Worm (Caenorhabditis elegans) whole organism, L3 larva: ENCODE measurements around the gene cct-1.

Source experiments
- ZK546.5 ChIP-seq: sonication (generic microtip); optimal IDR thresholded peaks from 2 replicates; lab custom pipeline; 2017; ENCODE audit warnings: missing biosample characterization, missing genetic modification characterization
- aly-2 ChIP-seq: fragments of 150-350 bp; optimal IDR thresholded peaks from 2 replicates; lab custom pipeline; 2014; ENCODE audit warnings: missing biosample characterization, missing genetic modification characterization
- ceh-16 ChIP-seq: sonication (generic microtip); optimal IDR thresholded peaks from 2 replicates; lab custom pipeline; 2017; ENCODE audit warnings: missing biosample characterization, missing genetic modification characterization
- ceh-28 ChIP-seq: fragments of 150-350 bp; optimal IDR thresholded peaks from 2 replicates; lab custom pipeline; 2014; ENCODE audit warnings: missing biosample characterization, missing genetic modification reagents, missing genetic modification characterization
- egl-5 ChIP-seq: fragments of 150-350 bp; optimal IDR thresholded peaks from 2 replicates; lab custom pipeline; 2017; ENCODE audit warnings: missing biosample characterization, missing genetic modification reagents, missing genetic modification characterization, inconsistent platforms
- elt-1 ChIP-seq: fragments of 150-350 bp; optimal IDR thresholded peaks from 2 replicates; lab custom pipeline; 2014; ENCODE audit warnings: missing biosample characterization, missing genetic modification characterization
- elt-2 ChIP-seq: sonication (generic microtip); optimal IDR thresholded peaks from 2 replicates; lab custom pipeline; 2016; ENCODE audit warnings: missing genetic modification reagents, mild to moderate bottlenecking, missing genetic modification characterization, missing compliant biosample characterization
- elt-3 ChIP-seq, 3 experiments: fragments of 150-350 bp in 1 of 3; sonication (generic microtip) in 2 of 3; optimal IDR thresholded peaks; 2 replicates in 2 of 3; 4 replicates in 1 of 3; lab custom pipeline; 2014 to 2017; ENCODE audit warnings: missing biosample characterization in 3 of 3, missing genetic modification characterization in 3 of 3
- eor-1 ChIP-seq, 2 experiments: fragments of 150-350 bp; optimal IDR thresholded peaks; 2 replicates each; lab custom pipeline; 2014 to 2018; ENCODE audit warnings: missing biosample characterization in 2 of 2, missing genetic modification characterization in 2 of 2
- fkh-10 ChIP-seq: sonication (generic microtip); optimal IDR thresholded peaks from 2 replicates; lab custom pipeline; 2017; ENCODE audit warnings: missing biosample characterization, missing genetic modification reagents, missing genetic modification characterization
- fos-1 ChIP-seq: fragments of 150-350 bp; optimal IDR thresholded peaks from 2 replicates; lab custom pipeline; 2014; ENCODE audit warnings: missing biosample characterization, missing genetic modification characterization
- jun-1 ChIP-seq: fragments of 150-350 bp; optimal IDR thresholded peaks from 2 replicates; lab custom pipeline; 2014; ENCODE audit warnings: missing biosample characterization, missing genetic modification reagents, missing genetic modification characterization
- lin-15B ChIP-seq: fragments of 150-350 bp; optimal IDR thresholded peaks from 2 replicates; lab custom pipeline; 2014; ENCODE audit warnings: missing biosample characterization, missing genetic modification characterization
- lsy-12 ChIP-seq: sonication (generic microtip); optimal IDR thresholded peaks from 2 replicates; lab custom pipeline; 2016; ENCODE audit warnings: mild to moderate bottlenecking, missing genetic modification characterization, missing compliant biosample characterization
- mdl-1 ChIP-seq: fragments of 150-350 bp; optimal IDR thresholded peaks from 2 replicates; lab custom pipeline; 2014; ENCODE audit warnings: missing biosample characterization, missing genetic modification characterization
- nhr-11 ChIP-seq: fragments of 150-350 bp; optimal IDR thresholded peaks from 2 replicates; lab custom pipeline; 2014; ENCODE audit warnings: missing biosample characterization, missing genetic modification characterization
- nhr-23 ChIP-seq: fragments of 150-350 bp; optimal IDR thresholded peaks from 2 replicates; lab custom pipeline; 2014; ENCODE audit warnings: missing biosample characterization, missing genetic modification reagents, missing genetic modification characterization
- nhr-237 ChIP-seq: fragments of 150-350 bp; optimal IDR thresholded peaks from 2 replicates; lab custom pipeline; 2014; ENCODE audit warnings: missing biosample characterization, missing genetic modification characterization
- nhr-25 ChIP-seq: sonication (generic microtip); optimal IDR thresholded peaks from 2 replicates; lab custom pipeline; 2017; ENCODE audit warnings: missing biosample characterization, missing genetic modification characterization
- nhr-28 ChIP-seq: fragments of 150-350 bp; optimal IDR thresholded peaks from 2 replicates; lab custom pipeline; 2014; ENCODE audit warnings: missing biosample characterization, missing genetic modification characterization
- nhr-76 ChIP-seq: fragments of 150-350 bp; sonication (generic microtip); optimal IDR thresholded peaks from 5 replicates; lab custom pipeline; 2014; ENCODE audit warnings: missing biosample characterization, missing genetic modification characterization
- nhr-77 ChIP-seq: fragments of 150-350 bp; optimal IDR thresholded peaks from 2 replicates; lab custom pipeline; 2014; ENCODE audit warnings: missing biosample characterization, missing genetic modification characterization
- pqm-1 ChIP-seq: fragments of 150-350 bp; optimal IDR thresholded peaks from 2 replicates; lab custom pipeline; 2017; ENCODE audit warnings: missing biosample characterization, missing genetic modification characterization, inconsistent platforms
- sea-2 ChIP-seq: fragments of 150-350 bp; sonication (generic microtip); optimal IDR thresholded peaks from 4 replicates; lab custom pipeline; 2014; ENCODE audit warnings: missing biosample characterization, missing genetic modification reagents, missing genetic modification characterization
- skn-1 ChIP-seq: fragments of 150-350 bp; optimal IDR thresholded peaks from 2 replicates; lab custom pipeline; 2014; ENCODE audit warnings: missing biosample characterization, missing genetic modification characterization
- snpc-4 ChIP-seq: fragments of 150-350 bp; optimal IDR thresholded peaks from 2 replicates; lab custom pipeline; 2014; ENCODE audit warnings: missing biosample characterization, missing genetic modification characterization
- tbx-2 ChIP-seq: sonication (generic microtip); optimal IDR thresholded peaks from 2 replicates; lab custom pipeline; 2016; ENCODE audit warnings: mild to moderate bottlenecking, missing genetic modification characterization, missing compliant biosample characterization
- unc-39 ChIP-seq: sonication (generic microtip); optimal IDR thresholded peaks from 4 replicates; lab custom pipeline; 2017; ENCODE audit warnings: missing biosample characterization, missing genetic modification characterization
- unc-62 ChIP-seq: fragments of 150-350 bp; sonication (generic microtip); optimal IDR thresholded peaks from 4 replicates; lab custom pipeline; 2014; ENCODE audit warnings: missing biosample characterization, missing genetic modification reagents, missing genetic modification characterization
- zag-1 ChIP-seq: fragments of 150-350 bp; optimal IDR thresholded peaks from 2 replicates; lab custom pipeline; 2014; ENCODE audit warnings: missing biosample characterization, missing genetic modification characterization
- ztf-11 ChIP-seq: fragments of 150-350 bp; optimal IDR thresholded peaks from 2 replicates; lab custom pipeline; 2014; ENCODE audit warnings: missing biosample characterization, missing genetic modification characterization

cct-1 gene

DNA sequence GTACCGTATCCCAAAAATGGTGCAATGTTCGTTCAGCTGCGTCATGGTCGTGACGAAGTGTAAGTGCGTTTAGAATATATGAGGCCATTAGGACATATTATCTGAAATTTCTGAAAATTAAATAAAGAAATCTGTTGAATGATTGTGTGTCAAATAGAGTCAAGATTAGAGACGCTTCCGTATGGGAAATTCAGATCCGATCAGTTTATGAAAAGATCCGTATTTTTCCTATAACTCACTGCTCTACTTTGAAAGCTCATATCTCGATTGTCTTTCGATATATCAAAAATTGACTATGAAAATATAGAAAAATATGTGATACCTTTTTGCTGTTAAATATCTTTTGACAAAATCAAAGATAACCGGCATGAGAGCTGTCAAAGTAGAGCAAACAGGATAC lies 5.0 kb upstream of the cct-1 start, which contains the start of gene T05C12.4:
Gene T05C12.4, minus strand, starts transcription at position 101 of the 400 bp plus-strand sequence.
- TF ChIP-seq ceh-16 (no peak), ZK546.5 (no peak), fos-1 (tag; lab: Kevin White, UChicago) (no peak), nhr-237 (tag; lab: Kevin White, UChicago) (no peak), skn-1 (tag; lab: Kevin White, UChicago) (no peak), elt-1 (tag; lab: Kevin White, UChicago) (no peak), mdl-1 (tag; lab: Kevin White, UChicago) (no peak), jun-1 (no peak), zag-1 (no peak), ceh-28 (no peak), lin-15B (tag; lab: Kevin White, UChicago) (no peak), nhr-76 (tag; lab: Kevin White, UChicago) (no peak), lsy-12 (no peak), egl-5 (tag; lab: Kevin White, UChicago) (no peak), unc-62 (no peak), unc-39 (no peak), snpc-4 (tag; lab: Kevin White, UChicago) (no peak)

DNA sequence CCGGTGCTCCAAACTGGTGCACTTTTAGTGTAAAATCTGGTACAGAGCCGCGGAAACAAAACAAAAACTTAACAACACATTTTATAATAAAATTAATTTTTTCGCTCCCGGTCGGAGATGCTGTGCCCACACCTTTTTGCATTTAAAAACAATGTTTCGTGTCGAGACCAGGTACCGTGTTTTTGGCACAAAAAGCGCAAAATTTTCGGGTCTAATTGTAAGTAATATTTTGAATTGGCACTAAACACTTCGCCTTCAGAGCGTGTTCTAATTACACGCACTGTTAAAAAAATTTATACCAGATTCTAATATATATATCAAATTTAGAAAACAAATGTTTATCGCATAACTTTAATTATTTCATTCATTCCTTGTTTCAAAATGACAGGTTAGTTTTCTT lies 3.8 kb upstream of the cct-1 start, which contains the start of gene dylt-3:
Gene dylt-3, plus strand, starts transcription at position 301 of the 400 bp plus-strand sequence.
- TF ChIP-seq elt-1 (tag; lab: Kevin White, UChicago) (no peak), eor-1 (tag; optimal IDR thresholded peaks at IDR 0.05; lab: Kevin White, UChicago) (no peak), lsy-12 (no peak), mdl-1 (tag; lab: Kevin White, UChicago) (no peak), egl-5 (tag; lab: Kevin White, UChicago) (no peak), ztf-11 (no peak), snpc-4 (tag; lab: Kevin White, UChicago) (no peak), aly-2 (tag; lab: Kevin White, UChicago) (no peak), pqm-1 (no peak), sea-2 (GFP tag; lab: Kevin White, UChicago) (no peak), skn-1 (tag; lab: Kevin White, UChicago) (no peak), elt-3 (tag; optimal IDR thresholded peaks at IDR 0.05; lab: Kevin White, UChicago) (no peak), nhr-237 (tag; lab: Kevin White, UChicago) (no peak), unc-62 (no peak), ceh-28 (no peak)

DNA sequence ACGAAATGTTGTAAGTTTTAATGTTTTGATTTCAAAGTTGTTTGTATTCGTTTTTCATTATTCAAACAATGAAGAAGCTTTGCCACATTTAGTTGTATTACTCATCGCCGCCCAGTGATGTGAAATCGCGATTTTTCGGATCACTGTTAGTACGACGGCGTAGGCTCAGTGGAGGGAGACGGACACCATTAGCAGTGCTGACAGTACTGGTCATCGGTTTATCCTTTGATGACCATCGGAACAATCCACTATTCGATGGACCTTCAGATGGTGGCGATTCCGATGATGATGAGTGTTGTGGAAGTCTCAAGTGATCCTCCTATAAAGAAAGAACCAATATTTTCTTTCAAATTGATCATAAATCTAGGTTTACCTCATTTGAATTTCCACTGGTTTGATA lies 2.3 kb downstream of the cct-1 start:
- TF ChIP-seq nhr-25 (tag; lab: Kevin White, UChicago) (peak; percentile 24), elt-2 (no peak)

DNA sequence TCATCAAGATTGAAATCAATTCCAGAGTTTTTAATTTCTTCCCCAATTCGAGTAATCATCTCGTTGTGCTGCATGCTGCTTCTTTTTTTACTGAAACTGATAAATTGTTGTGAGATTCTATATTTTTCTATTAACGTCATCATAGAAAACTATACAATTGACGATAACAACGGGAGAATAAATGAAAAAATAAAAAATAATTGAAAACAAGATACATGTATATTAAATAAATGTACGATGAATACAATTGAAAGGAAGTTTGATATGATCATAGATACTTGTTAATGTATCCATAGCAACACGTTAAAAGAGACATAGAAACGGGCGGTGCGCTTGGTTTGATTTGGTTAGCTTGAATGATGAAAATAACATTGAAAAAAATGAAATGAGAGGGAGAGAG lies 5.2 kb downstream of the cct-1 start, which contains the start of gene T05C12.8:
Gene T05C12.8, minus strand, starts transcription at position 101 of the 400 bp plus-strand sequence.
- TF ChIP-seq mdl-1 (tag; lab: Kevin White, UChicago) (no peak), nhr-77 (tag; lab: Kevin White, UChicago) (no peak), snpc-4 (tag; lab: Kevin White, UChicago) (no peak), nhr-11 (no peak), nhr-23 (tag; lab: Kevin White, UChicago) (no peak), ZK546.5 (no peak), tbx-2 (tag; lab: Kevin White, UChicago) (no peak), eor-1 (tag; optimal IDR thresholded peaks at IDR 0.05; lab: Kevin White, UChicago) (no peak)

DNA sequence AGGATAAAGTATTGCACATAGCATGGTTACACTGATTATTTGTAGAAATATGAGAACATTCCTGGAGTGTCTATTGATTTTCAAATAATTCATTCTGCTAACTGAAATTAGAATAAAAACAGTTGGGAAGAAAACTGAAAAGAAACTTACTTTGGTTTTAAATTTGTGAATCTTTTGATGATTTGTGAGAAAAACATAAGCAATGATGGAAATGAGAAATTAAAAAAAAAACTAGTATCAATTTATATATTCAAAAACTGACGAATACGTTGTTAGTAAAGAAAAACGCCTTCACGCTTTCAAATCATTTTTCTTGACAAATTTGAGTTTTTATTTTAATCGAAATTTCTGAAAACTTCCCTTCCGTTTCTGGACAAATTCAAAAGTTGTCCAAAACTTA lies 7.9 kb downstream of the cct-1 start, which contains the start of gene T05C12.9:
Gene T05C12.9, minus strand, starts transcription at position 101 of the 400 bp plus-strand sequence.
- no peak for TF ChIP-seq skn-1 (tag; lab: Kevin White, UChicago)

DNA sequence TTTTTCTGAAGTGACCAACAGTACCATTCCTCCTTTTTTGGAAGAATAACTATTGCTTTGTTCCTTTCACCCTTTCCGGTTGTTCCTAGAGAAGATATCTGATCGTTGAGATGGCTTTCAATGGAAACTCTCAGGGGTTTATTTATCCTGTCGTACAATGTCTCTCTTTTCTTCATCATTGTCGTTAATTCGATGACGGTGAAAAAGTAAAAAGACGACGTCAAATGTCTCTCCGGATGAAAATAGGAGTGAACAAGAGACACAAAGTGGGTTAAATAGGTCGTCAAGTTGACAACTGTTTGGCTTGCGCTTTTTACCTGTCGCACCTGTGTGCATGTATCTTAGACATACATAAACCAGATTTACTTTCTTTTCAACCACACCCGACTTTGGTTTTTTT lies 8.7 kb downstream of the cct-1 start:
- TF ChIP-seq mdl-1 (tag; lab: Kevin White, UChicago) (no peak), ceh-28 (no peak), fkh-10 (GFP tag; lab: Kevin White, UChicago) (no peak), sea-2 (GFP tag; lab: Kevin White, UChicago) (no peak), elt-2 (no peak), nhr-28 (no peak), unc-62 (no peak)
